Worm (Caenorhabditis elegans) whole organism, early embryonic: ENCODE measurements around the gene F46G11.2.
A peak's percentile ranks its signal among the peaks of the same experiment; 100 is the strongest.

Source experiments
- ama-1 ChIP-seq: fragments of 150-350 bp; optimal IDR thresholded peaks from 2 replicates; lab custom pipeline; 2014
- ceh-36 ChIP-seq: sonication (generic microtip); optimal IDR thresholded peaks from 2 replicates; lab custom pipeline; 2016; ENCODE audit warnings: missing genetic modification characterization, inconsistent platforms, missing compliant biosample characterization
- flt-1 ChIP-seq: fragments of 200-800 bp; sonication (Bioruptor generic); IDR thresholded peaks from 2 replicates; pipeline ENCODE4 v1.3.6; 2022; ENCODE audit warnings: missing genetic modification characterization, missing compliant biosample characterization
- hmg-4 ChIP-seq: fragments of 200-800 bp; sonication (Bioruptor generic); optimal IDR thresholded peaks from 2 replicates; lab custom pipeline; 2018; ENCODE audit warnings: mild to moderate bottlenecking, missing genetic modification characterization, missing compliant biosample characterization
- hnd-1 ChIP-seq: sonication (generic microtip); optimal IDR thresholded peaks from 2 replicates; lab custom pipeline; 2016; ENCODE audit warnings: missing genetic modification characterization, missing compliant biosample characterization
- tbx-11 ChIP-seq: fragments of 200-800 bp; sonication (Bioruptor generic); IDR thresholded peaks from 2 replicates; pipeline ENCODE4 v1.3.6; 2022; ENCODE audit warnings: missing genetic modification characterization, missing compliant biosample characterization

ce11 chrX:5763904-5764303 is 24.1 kb upstream of the F46G11.2 start:
- TF ChIP-seq hnd-1 (no peak), tbx-11 (GFP tag; lab: Robert Waterston, UW) (no peak), hmg-4 (GFP tag; lab: Kevin White, UChicago) (peak; percentile 59), ama-1 (lab: Kevin White, UChicago) (no peak), flt-1 (0 out of 2 replicates have a peak, but pooled peaks have one; percentile 4), ceh-36 (tag; lab: Kevin White, UChicago) (no peak)
